Fruit fly (Drosophila melanogaster): ENCODE data around the gene Atg14.

DNA sequence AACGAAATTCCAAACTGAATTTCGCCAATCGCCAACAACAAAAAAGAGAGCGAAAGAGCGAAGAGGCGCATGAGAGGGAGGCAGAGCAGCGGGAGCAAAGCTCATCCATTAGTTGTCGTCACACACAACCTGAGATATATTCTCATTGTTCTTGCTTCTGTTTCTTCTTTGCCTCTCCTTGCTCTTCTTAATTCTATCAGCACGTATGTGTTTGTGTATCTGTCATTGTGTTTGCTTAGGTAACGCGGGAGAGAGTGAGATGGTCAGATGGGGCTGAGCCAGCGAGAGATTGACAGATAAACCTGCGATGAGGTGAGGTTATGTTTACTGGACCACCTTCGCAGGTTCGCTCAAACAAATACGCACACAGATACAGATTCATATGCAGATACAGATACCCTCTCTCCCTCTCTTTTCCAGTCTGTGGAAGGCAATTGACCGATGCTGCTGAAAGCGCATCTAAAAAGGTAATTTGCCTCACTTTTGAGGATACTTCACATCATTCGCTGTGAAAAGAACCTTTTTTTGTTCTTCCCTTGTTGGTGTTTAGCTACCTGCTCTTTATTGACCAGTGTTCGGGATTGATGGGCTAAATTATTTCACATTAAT lies 42.1 kb upstream of the Atg14 start:
- no peak for TF ChIP-seq CG8319 (GFP tag; optimal IDR thresholded peaks at IDR 0.05)
- peak; percentile 44 for TF ChIP-seq Sox102F (GFP tag; optimal IDR thresholded peaks at IDR 0.05)
- TF ChIP-seq CG3919 (GFP tag; optimal IDR thresholded peaks at IDR 0.05): peak; percentile 28
- TF ChIP-seq spab (GFP tag; optimal IDR thresholded peaks at IDR 0.05): peak; percentile 9
- no peak for TF ChIP-seq Sox15 (GFP tag; optimal IDR thresholded peaks at IDR 0.05)
- no peak for TF ChIP-seq Smox (GFP tag; optimal IDR thresholded peaks at IDR 0.05)
- TF ChIP-seq CG10631 (GFP tag; optimal IDR thresholded peaks at IDR 0.05): no peak
- TF ChIP-seq Met (GFP tag; optimal IDR thresholded peaks at IDR 0.05): no peak
- TF ChIP-seq CG16779 (tag; optimal IDR thresholded peaks at IDR 0.05): no peak
- no peak for TF ChIP-seq CG6792 (GFP tag; optimal IDR thresholded peaks at IDR 0.05)
- TF ChIP-seq Gug (GFP tag; IDR thresholded peaks at IDR 0.05): no peak

All from whole organism, prepupa.